Worm (Caenorhabditis elegans): ENCODE data around the gene Y45G5AM.4.

DNA sequence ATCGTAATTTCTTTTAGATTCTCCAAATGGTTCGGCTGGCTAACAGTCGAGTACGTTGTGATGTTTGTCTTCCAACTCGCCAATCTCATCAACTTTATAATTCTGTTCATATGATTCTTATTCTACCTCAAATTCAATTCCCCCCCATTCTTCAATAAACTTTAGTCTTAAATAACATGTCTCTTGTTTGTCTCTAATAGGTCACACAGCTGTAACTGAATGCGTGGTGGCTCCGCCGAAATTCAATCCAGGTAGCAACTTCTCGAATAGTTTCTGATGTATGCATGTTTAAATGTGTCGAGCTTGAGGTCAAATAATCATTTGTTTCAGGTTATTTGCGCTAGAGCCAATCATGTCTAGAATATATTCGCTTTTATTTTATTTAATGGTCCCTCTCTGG lies 24.3 kb upstream of the Y45G5AM.4 start, which contains the start of gene lgc-29:
- TF ChIP-seq dao-5 (tag; optimal IDR thresholded peaks at IDR 0.05), result no peak
- TF ChIP-seq him-1 (tag; optimal IDR thresholded peaks at IDR 0.05), result no peak

All from whole organism, L4/young adult.